Worm (Caenorhabditis elegans) whole organism, L2 larva: ENCODE results near the gene sri-57.
"Not testable (repeated sequence)": the region's sequence is repeated elsewhere in the genome, so short reads cannot be mapped to it uniquely, and the experiment has no call there.

Experiments used
- C34F6.9 ChIP-seq: fragments of 150-350 bp; optimal IDR thresholded peaks from 2 replicates; lab custom pipeline; 2014; ENCODE audit warnings: missing biosample characterization, missing genetic modification characterization
- F13H6.1 ChIP-seq: sonication (generic microtip); optimal IDR thresholded peaks from 2 replicates; lab custom pipeline; 2016; ENCODE audit warnings: missing genetic modification characterization, missing compliant biosample characterization
- R02D3.7 ChIP-seq: fragments of 150-350 bp; optimal IDR thresholded peaks from 2 replicates; lab custom pipeline; 2014; ENCODE audit warnings: missing biosample characterization, missing genetic modification characterization
- aly-2 ChIP-seq: fragments of 150-350 bp; optimal IDR thresholded peaks from 2 replicates; lab custom pipeline; 2014; ENCODE audit warnings: missing biosample characterization, missing genetic modification characterization
- ama-1 ChIP-seq: fragments of 150-350 bp; optimal IDR thresholded peaks from 2 replicates; lab custom pipeline; 2018; ENCODE audit warnings: inconsistent platforms
- blmp-1 ChIP-seq: sonication (generic microtip); optimal IDR thresholded peaks from 2 replicates; lab custom pipeline; 2017; ENCODE audit warnings: missing genetic modification characterization, mild to moderate bottlenecking, missing compliant biosample characterization, antibody characterized with exemption, moderate library complexity; ENCODE audit not compliant: insufficient read depth
- ceh-16 ChIP-seq: fragments of 150-350 bp; optimal IDR thresholded peaks from 2 replicates; lab custom pipeline; 2014; ENCODE audit warnings: missing biosample characterization, missing genetic modification characterization
- ceh-82 ChIP-seq: fragments of 150-350 bp; optimal IDR thresholded peaks from 2 replicates; lab custom pipeline; 2014; ENCODE audit warnings: missing biosample characterization, missing genetic modification characterization
- crh-2 ChIP-seq: sonication (generic microtip); optimal IDR thresholded peaks from 2 replicates; lab custom pipeline; 2017; ENCODE audit warnings: missing biosample characterization, missing genetic modification characterization
- dmd-4 ChIP-seq: sonication (generic microtip); optimal IDR thresholded peaks from 2 replicates; lab custom pipeline; 2017; ENCODE audit warnings: missing biosample characterization, missing genetic modification characterization
- egl-27 ChIP-seq: sonication (generic microtip); optimal IDR thresholded peaks from 3 replicates; lab custom pipeline; 2017; ENCODE audit warnings: missing biosample characterization, missing genetic modification reagents, missing genetic modification characterization
- elt-3 ChIP-seq: sonication (generic microtip); optimal IDR thresholded peaks from 2 replicates; lab custom pipeline; 2017; ENCODE audit warnings: missing biosample characterization, missing genetic modification characterization
- fos-1 ChIP-seq: fragments of 150-350 bp; optimal IDR thresholded peaks from 2 replicates; lab custom pipeline; 2014; ENCODE audit warnings: missing biosample characterization, missing genetic modification characterization
- gmeb-1 ChIP-seq: fragments of 150-350 bp; optimal IDR thresholded peaks from 2 replicates; lab custom pipeline; 2014; ENCODE audit warnings: missing biosample characterization, missing genetic modification characterization
- lin-11 ChIP-seq: fragments of 150-350 bp; sonication (generic microtip); optimal IDR thresholded peaks from 2 replicates; lab custom pipeline; 2014; ENCODE audit warnings: missing biosample characterization, missing genetic modification characterization, inconsistent platforms, mixed read lengths
- lin-39 ChIP-seq: fragments of 150-350 bp; optimal IDR thresholded peaks from 2 replicates; lab custom pipeline; 2014; ENCODE audit warnings: missing biosample characterization, missing genetic modification reagents, missing genetic modification characterization
- mab-5 ChIP-seq: fragments of 150-350 bp; optimal IDR thresholded peaks from 2 replicates; lab custom pipeline; 2014; ENCODE audit warnings: missing biosample characterization, missing genetic modification characterization
- mdl-1 ChIP-seq, 2 experiments: fragments of 150-350 bp in 1 of 2; sonication (generic microtip) in 1 of 2; optimal IDR thresholded peaks; 2 replicates each; lab custom pipeline; 2017; ENCODE audit warnings: missing biosample characterization in 2 of 2, missing genetic modification characterization in 2 of 2
- nhr-11 ChIP-seq: fragments of 150-350 bp; optimal IDR thresholded peaks from 2 replicates; lab custom pipeline; 2014; ENCODE audit warnings: missing biosample characterization, missing genetic modification characterization
- nhr-21 ChIP-seq: fragments of 150-350 bp; optimal IDR thresholded peaks from 2 replicates; lab custom pipeline; 2014; ENCODE audit warnings: missing biosample characterization, missing genetic modification characterization
- nhr-23 ChIP-seq: fragments of 150-350 bp; optimal IDR thresholded peaks from 2 replicates; lab custom pipeline; 2014; ENCODE audit warnings: missing biosample characterization, missing genetic modification reagents, missing genetic modification characterization
- nhr-25 ChIP-seq: fragments of 150-350 bp; sonication (generic microtip); optimal IDR thresholded peaks from 3 replicates; lab custom pipeline; 2014; ENCODE audit warnings: missing biosample characterization, missing genetic modification characterization
- nhr-6 ChIP-seq: fragments of 150-350 bp; optimal IDR thresholded peaks from 2 replicates; lab custom pipeline; 2014; ENCODE audit warnings: missing biosample characterization, missing genetic modification characterization
- nhr-77 ChIP-seq: fragments of 150-350 bp; optimal IDR thresholded peaks from 2 replicates; lab custom pipeline; 2014; ENCODE audit warnings: missing biosample characterization, missing genetic modification characterization
- sem-4 ChIP-seq: fragments of 150-350 bp; optimal IDR thresholded peaks from 2 replicates; lab custom pipeline; 2014; ENCODE audit warnings: missing biosample characterization, missing genetic modification reagents, missing genetic modification characterization
- sma-3 ChIP-seq: sonication (generic microtip); optimal IDR thresholded peaks from 2 replicates; lab custom pipeline; 2016; ENCODE audit warnings: missing genetic modification reagents, missing genetic modification characterization, missing compliant biosample characterization
- sma-9 ChIP-seq, 2 experiments: fragments of 150-350 bp in 1 of 2; sonication (generic microtip) in 1 of 2; optimal IDR thresholded peaks; 2 replicates each; lab custom pipeline; 2014 to 2016; ENCODE audit warnings: missing genetic modification characterization in 2 of 2, mild to moderate bottlenecking in 1 of 2, missing biosample characterization in 1 of 2, missing compliant biosample characterization in 1 of 2, missing genetic modification reagents in 1 of 2, moderate library complexity in 1 of 2
- snpc-4 ChIP-seq: fragments of 150-350 bp; optimal IDR thresholded peaks from 2 replicates; lab custom pipeline; 2014; ENCODE audit warnings: missing biosample characterization, missing genetic modification characterization
- unc-39 ChIP-seq: fragments of 150-350 bp; optimal IDR thresholded peaks from 2 replicates; lab custom pipeline; 2014; ENCODE audit warnings: missing biosample characterization, missing genetic modification characterization
- unc-55 ChIP-seq: fragments of 150-350 bp; sonication (generic microtip); optimal IDR thresholded peaks from 3 replicates; lab custom pipeline; 2014; ENCODE audit warnings: missing biosample characterization, missing genetic modification reagents, missing genetic modification characterization
- zag-1 ChIP-seq: fragments of 150-350 bp; optimal IDR thresholded peaks from 2 replicates; lab custom pipeline; 2014; ENCODE audit warnings: missing biosample characterization, missing genetic modification characterization
- ztf-11 ChIP-seq: sonication (generic microtip); optimal IDR thresholded peaks from 2 replicates; lab custom pipeline; 2017; ENCODE audit warnings: missing biosample characterization, missing genetic modification characterization
- ztf-4 ChIP-seq: fragments of 150-350 bp; optimal IDR thresholded peaks from 2 replicates; lab custom pipeline; 2014; ENCODE audit warnings: missing biosample characterization, missing genetic modification characterization

The sri-57 gene

ce11 chrII:2700229-2700628 lies 28.0 kb upstream of the sri-57 start, which contains the start of gene sri-61:
sri-61 (minus strand) TSS chrII:2700329.
- TF ChIP-seq snpc-4 (tag; lab: Kevin White, UChicago) (no peak), unc-55 (GFP tag; lab: Kevin White, UChicago) (no peak)

ce11 chrII:2698378-2698777 lies 26.2 kb upstream of the sri-57 start, which contains the start of gene sri-62:
sri-62 (minus strand) TSS chrII:2698478.
- TF ChIP-seq R02D3.7 (tag; lab: Kevin White, UChicago) (no peak), lin-39 (no peak), ztf-11 (tag; lab: Kevin White, UChicago) (no peak), ama-1 (lab: Kevin White, UChicago) (no peak), nhr-77 (tag; lab: Kevin White, UChicago) (no peak), nhr-23 (tag; lab: Kevin White, UChicago) (no peak), F13H6.1 (tag; lab: Kevin White, UChicago) (no peak), fos-1 (no peak), sma-3 (no peak), ceh-16 (tag; lab: Kevin White, UChicago) (no peak), nhr-6 (no peak), mab-5 (tag; lab: Kevin White, UChicago) (no peak), nhr-21 (tag; lab: Kevin White, UChicago) (no peak), dmd-4 (tag; lab: Kevin White, UChicago) (no peak)

- TF ChIP-seq C34F6.9 (tag; lab: Kevin White, UChicago) (no peak), crh-2 (no peak), aly-2 (tag; lab: Kevin White, UChicago) (no peak), blmp-1 (tag; lab: Kevin White, UChicago) (no peak), unc-39 (tag; lab: Kevin White, UChicago) (no peak), F13H6.1 (tag; lab: Kevin White, UChicago) (peak; percentile 22)
- TF ChIP-seq, all 48 proteins: peak for 1
These were observed 22.9 kb upstream of the sri-57 start for ce11 chrII:2695079-2695478.

ce11 chrII:2692476-2692875 lies 20.3 kb upstream of the sri-57 start, which contains the start of gene set-11:
set-11 (minus strand) TSS chrII:2692576.
- TF ChIP-seq elt-3 (tag; lab: Kevin White, UChicago) (no peak), ama-1 (lab: Kevin White, UChicago) (no peak), nhr-25 (tag; lab: Kevin White, UChicago) (no peak), lin-11 (no peak), nhr-21 (tag; lab: Kevin White, UChicago) (no peak), gmeb-1 (tag; lab: Kevin White, UChicago) (no peak), nhr-23 (tag; lab: Kevin White, UChicago) (no peak), ztf-4 (no peak), sem-4 (tag; lab: Kevin White, UChicago) (no peak), snpc-4 (tag; lab: Kevin White, UChicago) (no peak), nhr-6 (no peak), ztf-11 (tag; lab: Kevin White, UChicago) (no peak), sma-3 (no peak), blmp-1 (tag; lab: Kevin White, UChicago) (no peak)

- no peak for TF ChIP-seq fos-1
- no peak for TF ChIP-seq elt-3 (tag; lab: Kevin White, UChicago)
- no peak for TF ChIP-seq dmd-4 (tag; lab: Kevin White, UChicago)
- TF ChIP-seq gmeb-1 (tag; lab: Kevin White, UChicago), result no peak
- TF ChIP-seq zag-1 (tag; lab: Kevin White, UChicago), result no peak
- TF ChIP-seq sma-9 (GFP tag; optimal IDR thresholded peaks at IDR 0.05; lab: Kevin White, UChicago), result no peak
- TF ChIP-seq sma-9 (tag; optimal IDR thresholded peaks at IDR 0.05; lab: Kevin White, UChicago), result no peak
- no peak for TF ChIP-seq ceh-82 (tag; lab: Kevin White, UChicago)
- no peak for TF ChIP-seq lin-39
- TF ChIP-seq nhr-11 (tag; lab: Kevin White, UChicago), result no peak
- TF ChIP-seq sma-3, result no peak
- TF ChIP-seq egl-27 (tag; lab: Kevin White, UChicago), result no peak
These were observed 17.9 kb upstream of the sri-57 start, which contains the start of gene nspf-3 for ce11 chrII:2690080-2690479. nspf-3 (minus strand) TSS chrII:2690180.

- TF ChIP-seq sma-9 (GFP tag; optimal IDR thresholded peaks at IDR 0.05; lab: Kevin White, UChicago); sma-9 (tag; optimal IDR thresholded peaks at IDR 0.05; lab: Kevin White, UChicago); ztf-11 (tag; lab: Kevin White, UChicago); mdl-1 (tag; optimal IDR thresholded peaks at IDR 0.05; lab: Kevin White, UChicago): not testable (repeated sequence)
These were observed 16.4 kb upstream of the sri-57 start, which contains the start of gene nspf-2 for ce11 chrII:2688616-2689015. nspf-2 (plus strand) TSS chrII:2688916.
